Fruit fly (Drosophila melanogaster) whole organism, wandering third instar larva: ENCODE data around the gene CG9512.

Experiments
- Abd-B ChIP-seq: fragments of >200 bp; optimal IDR thresholded peaks from 2 replicates; lab custom pipeline; 2017; ENCODE audit warnings: missing biosample characterization, missing genetic modification characterization
- Hr78 ChIP-seq: fragments of >200 bp; optimal IDR thresholded peaks from 2 replicates; lab custom pipeline; 2017; ENCODE audit warnings: missing biosample characterization, missing genetic modification characterization
- Mio ChIP-seq: sonication (Bioruptor generic); optimal IDR thresholded peaks from 2 replicates; lab custom pipeline; 2016; ENCODE audit warnings: missing biosample characterization, missing genetic modification characterization
- h ChIP-seq: fragments of 200-800 bp; sonication (Bioruptor generic); optimal IDR thresholded peaks from 3 replicates; lab custom pipeline; 2016; ENCODE audit warnings: missing biosample characterization, mild to moderate bottlenecking, missing genetic modification characterization
- psq ChIP-seq: fragments of 200-800 bp; sonication (Bioruptor generic); optimal IDR thresholded peaks from 3 replicates; lab custom pipeline; 2017; ENCODE audit warnings: missing biosample characterization, mild to moderate bottlenecking, missing genetic modification characterization, moderate library complexity

DNA sequence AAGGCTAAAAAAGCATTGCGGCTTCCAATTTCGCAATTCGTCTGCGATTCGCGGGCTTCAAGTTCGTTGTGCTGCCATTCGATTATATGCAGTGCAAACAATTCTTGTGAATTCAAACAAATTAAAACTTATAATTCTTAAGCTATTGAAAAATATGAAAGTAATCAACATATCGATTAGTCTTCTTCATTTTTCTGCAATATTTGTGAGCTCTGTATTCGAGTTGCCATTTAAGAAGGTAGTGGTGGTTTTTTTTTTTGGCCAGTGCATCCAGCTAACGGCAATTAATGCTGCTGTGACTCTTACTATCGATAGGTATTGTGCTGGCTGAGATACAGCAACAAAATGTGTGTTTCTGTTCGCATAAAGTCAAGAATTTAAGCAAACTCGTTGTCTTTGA is 47.5 kb downstream of the CG9512 start:
- TF ChIP-seq Mio (GFP tag; lab: Kevin White, UChicago) (no peak), Abd-B (GFP tag; lab: Kevin White, UChicago) (no peak), psq (no peak), h (GFP tag; lab: Kevin White, UChicago) (no peak), Hr78 (GFP tag; lab: Kevin White, UChicago) (no peak)
